Worm (Caenorhabditis elegans): ENCODE results near the gene glr-6.

Gene glr-6

DNA sequence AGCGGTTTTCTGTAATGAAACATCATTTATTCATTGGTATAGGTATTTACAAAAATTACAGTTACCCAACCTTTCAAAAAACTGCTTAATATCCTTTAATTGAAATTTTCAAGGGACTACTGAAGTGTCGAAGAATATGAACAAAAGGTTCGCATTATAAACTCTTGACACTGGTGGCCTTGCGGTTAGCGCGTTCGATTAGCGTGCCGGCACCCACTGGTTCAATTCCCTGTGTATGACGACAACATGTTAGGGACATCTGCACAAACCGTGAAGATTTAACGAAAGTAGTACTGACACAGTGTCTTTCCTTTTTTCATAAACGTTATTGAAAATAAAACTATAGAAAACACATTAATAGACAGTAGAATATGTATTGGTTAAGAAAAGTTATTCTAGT is 27.2 kb upstream of the glr-6 start (continued):
- peak; percentile 72 for TF ChIP-seq repo-1 (tag; optimal IDR thresholded peaks at IDR 0.05)
- peak; percentile 77 for TF ChIP-seq ekl-4 (GFP tag; IDR thresholded peaks at IDR 0.05)
- TF ChIP-seq gei-17 (GFP tag; optimal IDR thresholded peaks at IDR 0.05): peak; percentile 68
- TF ChIP-seq nfya-1 (tag; optimal IDR thresholded peaks at IDR 0.05; ENCODE audit: borderline replicate concordance, insufficient read depth): no peak
- TF ChIP-seq Y95B8A.8 (GFP tag; IDR thresholded peaks at IDR 0.05): peak; percentile 68; the same call in 1 of the 2 replicates
- peak; percentile 61 to 62 for TF ChIP-seq let-607 (tag; optimal IDR thresholded peaks at IDR 0.05)
- TF ChIP-seq F52B5.7 (tag; optimal IDR thresholded peaks at IDR 0.05): peak; percentile 84
- TF ChIP-seq cebp-2 (GFP tag; IDR thresholded peaks at IDR 0.05): peak; percentile 93
- TF ChIP-seq ceh-91 (GFP tag; IDR thresholded peaks at IDR 0.05): no peak
- 0 out of 2 replicates have a peak, but pooled peaks have one; percentile 18 for TF ChIP-seq nfya-2 (GFP tag; IDR thresholded peaks at IDR 0.05)
- TF ChIP-seq F57A8.1 (GFP tag; optimal IDR thresholded peaks at IDR 0.05): peak; percentile 89
- peak; percentile 14 for TF ChIP-seq F49E8.2 (tag; optimal IDR thresholded peaks at IDR 0.05; ENCODE audit: insufficient read depth)
- TF ChIP-seq lin-26 (GFP tag; IDR thresholded peaks at IDR 0.05): peak; percentile 96
- no peak for TF ChIP-seq F22D6.2 (tag; optimal IDR thresholded peaks at IDR 0.05)
- TF ChIP-seq hmg-20 (GFP tag; IDR thresholded peaks at IDR 0.05): peak; percentile 84
- TF ChIP-seq ceh-40 (GFP tag; IDR thresholded peaks at IDR 0.05): peak; percentile 80
- TF ChIP-seq pha-4 (tag; optimal IDR thresholded peaks at IDR 0.05): no peak
- 0 out of 2 replicates have a peak, but pooled peaks have one; percentile 44 for TF ChIP-seq ztf-28 (GFP tag; IDR thresholded peaks at IDR 0.05)
- TF ChIP-seq athp-1 (tag; optimal IDR thresholded peaks at IDR 0.05): peak; percentile 44
- peak; percentile 97 for TF ChIP-seq Y56A3A.18 (GFP tag; IDR thresholded peaks at IDR 0.05)
- no peak for TF ChIP-seq ztf-3 (GFP tag; optimal IDR thresholded peaks at IDR 0.05)
- no peak; the same call in none of the 2 replicates for TF ChIP-seq ceh-100 (GFP tag; IDR thresholded peaks at IDR 0.05)
- no peak for TF ChIP-seq unc-62 (GFP tag; optimal IDR thresholded peaks at IDR 0.05)
- peak; percentile 23 for TF ChIP-seq efl-1 (GFP tag; optimal IDR thresholded peaks at IDR 0.05)
- TF ChIP-seq nhr-120 (GFP tag; IDR thresholded peaks at IDR 0.05): peak; percentile 90; the same call in 1 of the 2 replicates
- peak; percentile 82; the same call in 1 of the 2 replicates for TF ChIP-seq ceh-58 (GFP tag; IDR thresholded peaks at IDR 0.05)
- peak; percentile 39 for TF ChIP-seq lsl-1 (GFP tag; optimal IDR thresholded peaks at IDR 0.05)
- peak; percentile 93 for TF ChIP-seq him-1 (tag; optimal IDR thresholded peaks at IDR 0.05)
- peak; percentile 75; the same call in 1 of the 2 replicates for TF ChIP-seq madf-3 (GFP tag; IDR thresholded peaks at IDR 0.05)
- no peak for TF ChIP-seq egl-18 (GFP tag; IDR thresholded peaks at IDR 0.05)
- no peak for TF ChIP-seq egrh-3 (GFP tag; IDR thresholded peaks at IDR 0.05)
- peak; percentile 58 for TF ChIP-seq atf-7 (tag; optimal IDR thresholded peaks at IDR 0.05)
- TF ChIP-seq F55B11.4 (tag; optimal IDR thresholded peaks at IDR 0.05; ENCODE audit: borderline replicate concordance, insufficient read depth): peak; percentile 30
- TF ChIP-seq C06A6.2 (GFP tag; conservative IDR thresholded peaks at IDR 0.05): no peak; the same call in 1 of the 2 replicates
- no peak for TF ChIP-seq akir-1 (GFP tag; optimal IDR thresholded peaks at IDR 0.05)
- TF ChIP-seq snpc-3.4 (tag; optimal IDR thresholded peaks at IDR 0.05): peak; percentile 85
- peak; percentile 83 for TF ChIP-seq pbrm-1 (GFP tag; IDR thresholded peaks at IDR 0.05)
- peak; percentile 91 for TF ChIP-seq mes-4 (tag; optimal IDR thresholded peaks at IDR 0.05)
- TF ChIP-seq attf-5 (GFP tag; optimal IDR thresholded peaks at IDR 0.05): peak; percentile 57
- peak; percentile 88 for TF ChIP-seq mxl-1 (tag; optimal IDR thresholded peaks at IDR 0.05)
- no peak; the same call in none of the 2 replicates for TF ChIP-seq B0336.3 (GFP tag; IDR thresholded peaks at IDR 0.05)
- no peak for TF ChIP-seq B0019.2 (GFP tag; conservative IDR thresholded peaks at IDR 0.05)
- TF ChIP-seq tbp1 (GFP tag; optimal IDR thresholded peaks at IDR 0.05): peak; percentile 94
- TF ChIP-seq tlf-1 (GFP tag; optimal IDR thresholded peaks at IDR 0.05): peak; percentile 54
- peak in 1 of 3 experiments; percentile 76 for TF ChIP-seq lin-35 (GFP tag; optimal IDR thresholded peaks at IDR 0.05)
- TF ChIP-seq Y79H2A.3 (GFP tag; conservative IDR thresholded peaks at IDR 0.05): no peak
- TF ChIP-seq F37B4.10 (GFP tag; IDR thresholded peaks at IDR 0.05): 0 out of 2 replicates have a peak, but pooled peaks have one; percentile 42
- peak; percentile 74 for TF ChIP-seq C17E4.6 (GFP tag; IDR thresholded peaks at IDR 0.05)
